Worm (Caenorhabditis elegans): ENCODE results near the gene F38C2.7.

DNA sequence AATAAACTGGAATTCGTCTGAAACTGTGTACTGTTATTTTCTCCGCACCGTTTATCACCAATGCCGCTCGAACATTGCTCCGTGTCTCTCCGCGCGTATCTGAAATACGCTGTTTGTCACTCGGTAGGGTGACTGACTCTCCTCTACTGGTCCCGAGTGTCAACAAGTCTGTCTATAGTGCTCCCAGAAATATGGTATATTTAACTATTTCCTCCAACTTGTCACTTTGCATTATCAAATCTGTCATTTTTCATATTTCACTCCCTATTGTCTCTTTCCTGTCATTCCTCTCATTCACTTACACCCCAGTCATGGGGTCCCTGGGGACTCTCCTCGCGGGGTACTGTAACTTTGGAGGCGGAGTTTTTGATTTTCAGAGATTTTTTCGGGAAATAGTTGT lies 22.7 kb downstream of the F38C2.7 start, which contains the start of gene hlh-17:
- TF ChIP-seq nhr-237 (tag; optimal IDR thresholded peaks at IDR 0.05) = no peak
- TF ChIP-seq Y48G9A.11 (GFP tag; IDR thresholded peaks at IDR 0.05) = no peak
- TF ChIP-seq nhr-25 (tag; optimal IDR thresholded peaks at IDR 0.05; ENCODE audit: borderline replicate concordance, insufficient read depth) = no peak
- TF ChIP-seq aly-2 (tag; optimal IDR thresholded peaks at IDR 0.05) = no peak
- TF ChIP-seq F37D6.2 (tag; optimal IDR thresholded peaks at IDR 0.05) = no peak
- no peak for TF ChIP-seq ama-1 (optimal IDR thresholded peaks at IDR 0.05)
- TF ChIP-seq ceh-82 (tag; optimal IDR thresholded peaks at IDR 0.05) = no peak
- no peak for TF ChIP-seq ztf-7 (tag; optimal IDR thresholded peaks at IDR 0.05)
- TF ChIP-seq ceh-62 (tag; optimal IDR thresholded peaks at IDR 0.05) = no peak
- no peak for TF ChIP-seq unc-39 (tag; optimal IDR thresholded peaks at IDR 0.05)
- no peak for TF ChIP-seq fkh-10 (GFP tag; optimal IDR thresholded peaks at IDR 0.05)
